Worm (Caenorhabditis elegans) whole organism, L1 larva: ENCODE data around the gene F21C10.6.

Experiments
- C04F5.9 ChIP-seq: sonication (generic microtip); optimal IDR thresholded peaks from 2 replicates; lab custom pipeline; 2016; ENCODE audit warnings: missing genetic modification characterization, missing compliant biosample characterization
- C16A3.4 ChIP-seq: fragments of 150-350 bp; optimal IDR thresholded peaks from 2 replicates; lab custom pipeline; 2014; ENCODE audit warnings: missing biosample characterization, missing genetic modification characterization
- F16B12.6 ChIP-seq: fragments of 150-350 bp; optimal IDR thresholded peaks from 2 replicates; lab custom pipeline; 2014; ENCODE audit warnings: missing biosample characterization, missing genetic modification characterization
- Y116A8C.19 ChIP-seq: sonication (generic microtip); optimal IDR thresholded peaks from 2 replicates; lab custom pipeline; 2016; ENCODE audit warnings: missing compliant biosample characterization, missing genetic modification characterization, borderline replicate concordance
- aha-1 ChIP-seq: fragments of 150-350 bp; optimal IDR thresholded peaks from 2 replicates; lab custom pipeline; 2014; ENCODE audit warnings: missing biosample characterization, missing genetic modification characterization
- alr-1 ChIP-seq: fragments of 200-800 bp; sonication (Bioruptor generic); optimal IDR thresholded peaks from 2 replicates; lab custom pipeline; 2018; ENCODE audit warnings: borderline replicate concordance, mild to moderate bottlenecking, missing genetic modification characterization, missing compliant biosample characterization
- aly-2 ChIP-seq: fragments of 150-350 bp; optimal IDR thresholded peaks from 2 replicates; lab custom pipeline; 2014; ENCODE audit warnings: missing biosample characterization, missing genetic modification characterization
- ama-1 ChIP-seq: fragments of 150-350 bp; optimal IDR thresholded peaks from 2 replicates; lab custom pipeline; 2014
- blmp-1 ChIP-seq: fragments of 150-350 bp; optimal IDR thresholded peaks from 2 replicates; lab custom pipeline; 2014; ENCODE audit warnings: missing biosample characterization, missing genetic modification characterization
- ceh-8 ChIP-seq: fragments of 200-800 bp; sonication (Bioruptor generic); optimal IDR thresholded peaks from 2 replicates; lab custom pipeline; 2018; ENCODE audit warnings: mild to moderate bottlenecking, missing genetic modification characterization, moderate library complexity, missing compliant biosample characterization
- ceh-82 ChIP-seq, 3 experiments: fragments of 150-350 bp in 1 of 3; sonication (generic microtip) in 2 of 3; optimal IDR thresholded peaks; 2 replicates each; lab custom pipeline; 2014 to 2017; ENCODE audit warnings: missing biosample characterization in 3 of 3, missing genetic modification characterization in 3 of 3
- ceh-90 ChIP-seq: sonication (generic microtip); optimal IDR thresholded peaks from 2 replicates; lab custom pipeline; 2016; ENCODE audit warnings: missing genetic modification characterization, missing compliant biosample characterization
- efl-1 ChIP-seq, 4 experiments: fragments of 150-350 bp; optimal IDR thresholded peaks in 3 of 4; peaks in 1 of 4; 1 replicate in 1 of 4; 2 replicates in 3 of 4; lab custom pipeline; 2014; ENCODE audit warnings: missing biosample characterization in 2 of 4, missing genetic modification characterization in 2 of 4, missing genetic modification reagents in 2 of 4
- efl-3 ChIP-seq: fragments of 200-800 bp; sonication (Bioruptor generic); optimal IDR thresholded peaks from 2 replicates; lab custom pipeline; 2018; ENCODE audit warnings: mild to moderate bottlenecking, missing genetic modification characterization, missing compliant biosample characterization
- egl-13 ChIP-seq: sonication (generic microtip); optimal IDR thresholded peaks from 2 replicates; lab custom pipeline; 2016; ENCODE audit warnings: missing genotype, missing genetic modification reagents, missing genetic modification characterization, missing compliant biosample characterization
- elt-2 ChIP-seq: sonication (generic microtip); optimal IDR thresholded peaks from 2 replicates; lab custom pipeline; 2016; ENCODE audit warnings: missing genetic modification characterization, mild to moderate bottlenecking, inconsistent platforms, missing compliant biosample characterization, missing genetic modification reagents
- fkh-4 ChIP-seq: sonication (generic microtip); optimal IDR thresholded peaks from 2 replicates; lab custom pipeline; 2016; ENCODE audit warnings: missing compliant biosample characterization, missing genetic modification characterization, borderline replicate concordance
- hlh-17 ChIP-seq: fragments of 200-800 bp; sonication (Bioruptor generic); optimal IDR thresholded peaks from 2 replicates; lab custom pipeline; 2018; ENCODE audit warnings: missing genetic modification characterization, mild to moderate bottlenecking, missing compliant biosample characterization, moderate library complexity, borderline replicate concordance
- hlh-4 ChIP-seq: sonication (generic microtip); optimal IDR thresholded peaks from 2 replicates; lab custom pipeline; 2016; ENCODE audit warnings: mild to moderate bottlenecking, missing genetic modification characterization, missing compliant biosample characterization
- hpl-2 ChIP-seq: fragments of 150-350 bp; optimal IDR thresholded peaks from 2 replicates; lab custom pipeline; 2014; ENCODE audit warnings: missing biosample characterization, missing genetic modification reagents, missing genetic modification characterization
- irx-1 ChIP-seq: sonication (generic microtip); optimal IDR thresholded peaks from 2 replicates; lab custom pipeline; 2016; ENCODE audit warnings: missing genetic modification characterization, missing compliant biosample characterization
- jun-1 ChIP-seq: fragments of 150-350 bp; optimal IDR thresholded peaks from 2 replicates; lab custom pipeline; 2014; ENCODE audit warnings: missing biosample characterization, missing genetic modification reagents, missing genetic modification characterization
- lin-14 ChIP-seq: fragments of 200-800 bp; sonication (Bioruptor generic); optimal IDR thresholded peaks from 2 replicates; lab custom pipeline; 2018; ENCODE audit warnings: mild to moderate bottlenecking, missing genetic modification characterization, moderate library complexity, missing compliant biosample characterization
- lin-15B ChIP-seq: fragments of 150-350 bp; sonication (generic microtip); optimal IDR thresholded peaks from 3 replicates; lab custom pipeline; 2014; ENCODE audit warnings: missing biosample characterization, missing genetic modification characterization
- lin-39 ChIP-seq: fragments of 150-350 bp; optimal IDR thresholded peaks from 2 replicates; lab custom pipeline; 2014; ENCODE audit warnings: missing biosample characterization, missing genetic modification reagents, missing genetic modification characterization
- mab-9 ChIP-seq: fragments of 200-800 bp; sonication (Bioruptor generic); IDR thresholded peaks from 2 replicates; pipeline ENCODE4 v1.3.6; 2022; ENCODE audit warnings: missing genetic modification reagents, missing genetic modification characterization, missing compliant biosample characterization
- mef-2 ChIP-seq: fragments of 150-350 bp; optimal IDR thresholded peaks from 2 replicates; lab custom pipeline; 2014; ENCODE audit warnings: missing biosample characterization, missing genetic modification characterization
- nhr-11 ChIP-seq: fragments of 150-350 bp; optimal IDR thresholded peaks from 2 replicates; lab custom pipeline; 2014; ENCODE audit warnings: missing biosample characterization, missing genetic modification characterization
- nhr-20 ChIP-seq: sonication (generic microtip); optimal IDR thresholded peaks from 2 replicates; lab custom pipeline; 2016; ENCODE audit warnings: mild to moderate bottlenecking, missing genetic modification characterization, missing compliant biosample characterization
- nhr-237 ChIP-seq: fragments of 150-350 bp; optimal IDR thresholded peaks from 2 replicates; lab custom pipeline; 2014; ENCODE audit warnings: missing biosample characterization, missing genetic modification characterization
- nhr-47 ChIP-seq: sonication (generic microtip); optimal IDR thresholded peaks from 2 replicates; lab custom pipeline; 2016; ENCODE audit warnings: mild to moderate bottlenecking, missing genetic modification characterization, moderate library complexity, missing compliant biosample characterization
- nhr-71 ChIP-seq: sonication (generic microtip); optimal IDR thresholded peaks from 2 replicates; lab custom pipeline; 2016; ENCODE audit warnings: mild to moderate bottlenecking, missing genetic modification characterization, moderate library complexity, missing compliant biosample characterization
- nhr-84 ChIP-seq: sonication (generic microtip); optimal IDR thresholded peaks from 2 replicates; lab custom pipeline; 2017; ENCODE audit warnings: missing biosample characterization, missing genetic modification characterization
- nhr-85 ChIP-seq: sonication (generic microtip); peaks from one replicate; lab custom pipeline; 2016; ENCODE audit warnings: missing genetic modification characterization, inconsistent platforms, missing compliant biosample characterization
- nhr-90 ChIP-seq: sonication (generic microtip); optimal IDR thresholded peaks from 2 replicates; lab custom pipeline; 2016; ENCODE audit warnings: mild to moderate bottlenecking, missing genetic modification characterization, missing compliant biosample characterization; ENCODE audit not compliant: poor library complexity
- snu-23 ChIP-seq: sonication (generic microtip); optimal IDR thresholded peaks from 2 replicates; lab custom pipeline; 2016; ENCODE audit warnings: missing genetic modification characterization, missing compliant biosample characterization
- sox-4 ChIP-seq: sonication (generic microtip); optimal IDR thresholded peaks from 2 replicates; lab custom pipeline; 2016; ENCODE audit warnings: missing genetic modification characterization, missing compliant biosample characterization
- swsn-7 ChIP-seq: sonication (generic microtip); optimal IDR thresholded peaks from 2 replicates; lab custom pipeline; 2016; ENCODE audit warnings: missing genetic modification characterization, missing compliant biosample characterization
- tbx-2 ChIP-seq: sonication (generic microtip); optimal IDR thresholded peaks from 2 replicates; lab custom pipeline; 2016; ENCODE audit warnings: missing genetic modification characterization, missing compliant biosample characterization
- unc-86 ChIP-seq: sonication (generic microtip); optimal IDR thresholded peaks from 2 replicates; lab custom pipeline; 2016; ENCODE audit warnings: missing genetic modification characterization, missing compliant biosample characterization
- unc-98 ChIP-seq: fragments of 200-800 bp; sonication (Bioruptor generic); IDR thresholded peaks from 2 replicates; pipeline ENCODE4 v1.3.6; 2022; ENCODE audit warnings: missing genetic modification characterization, missing compliant biosample characterization
- xbp-1 ChIP-seq: sonication (generic microtip); optimal IDR thresholded peaks from 2 replicates; lab custom pipeline; 2016; ENCODE audit warnings: missing genetic modification characterization, missing compliant biosample characterization
- ztf-11 ChIP-seq, 2 experiments: sonication (generic microtip); optimal IDR thresholded peaks; 2 replicates each; lab custom pipeline; 2016 to 2017; ENCODE audit warnings: missing genetic modification characterization in 2 of 2, missing biosample characterization in 1 of 2, missing compliant biosample characterization in 1 of 2
- ztf-4 ChIP-seq: fragments of 150-350 bp; optimal IDR thresholded peaks from 2 replicates; lab custom pipeline; 2014; ENCODE audit warnings: missing biosample characterization, missing genetic modification characterization

F21C10.6 gene

DNA sequence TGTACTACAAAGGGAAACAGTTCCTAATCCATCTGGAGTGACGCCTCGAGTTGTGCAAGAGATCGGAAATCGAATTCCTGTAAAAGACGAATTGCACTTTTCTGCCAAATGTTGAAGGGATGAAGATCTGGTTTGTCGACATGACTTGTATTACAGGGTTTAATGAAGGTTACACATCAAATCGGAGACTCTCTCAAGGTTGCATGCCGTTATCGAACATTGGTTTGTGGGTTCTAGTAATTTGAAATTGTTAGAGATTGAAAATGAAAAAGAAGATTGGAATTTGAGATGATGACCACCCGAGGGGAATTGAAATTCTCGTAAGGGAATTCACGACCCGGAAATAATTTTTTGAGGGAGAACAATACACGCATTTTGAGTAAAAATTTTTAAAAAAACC lies 42.0 kb downstream of the F21C10.6 start (continued):
- TF ChIP-seq hlh-4 (tag; lab: Kevin White, UChicago) (no peak), irx-1 (tag; lab: Kevin White, UChicago) (peak; percentile 35), nhr-20 (peak; percentile 57), ceh-90 (no peak), aly-2 (tag; lab: Kevin White, UChicago) (no peak), C16A3.4 (peak; percentile 12), efl-3 (no peak), ama-1 (no peak), blmp-1 (peak; percentile 22), hpl-2 (GFP tag; lab: Kevin White, UChicago) (no peak), unc-86 (no peak), alr-1 (tag; lab: Kevin White, UChicago) (no peak), mab-9 (GFP tag; lab: Robert Waterston, UW) (no peak), lin-14 (peak; percentile 84), ceh-82 (tag; optimal IDR thresholded peaks at IDR 0.05; lab: Kevin White, UChicago) (peak in 1 of 3 experiments; percentile 12), nhr-71 (tag; lab: Kevin White, UChicago) (peak; percentile 46), nhr-237 (tag; lab: Kevin White, UChicago) (no peak), C04F5.9 (tag; lab: Kevin White, UChicago) (no peak)

- TF ChIP-seq fkh-4 (tag; lab: Kevin White, UChicago) (no peak), efl-1 (optimal IDR thresholded peaks at IDR 0.05; lab: Kevin White, UChicago) (no peak), efl-1 (GFP tag; optimal IDR thresholded peaks at IDR 0.05 in 1 of 2; lab: Kevin White, UChicago) (no peak)
Observed at ce11 chrV:9168089-9168488, 43.8 kb downstream of the F21C10.6 start, which contains the start of gene B0222.11. Gene B0222.11, minus strand, starts transcription at chrV:9168189.

DNA sequence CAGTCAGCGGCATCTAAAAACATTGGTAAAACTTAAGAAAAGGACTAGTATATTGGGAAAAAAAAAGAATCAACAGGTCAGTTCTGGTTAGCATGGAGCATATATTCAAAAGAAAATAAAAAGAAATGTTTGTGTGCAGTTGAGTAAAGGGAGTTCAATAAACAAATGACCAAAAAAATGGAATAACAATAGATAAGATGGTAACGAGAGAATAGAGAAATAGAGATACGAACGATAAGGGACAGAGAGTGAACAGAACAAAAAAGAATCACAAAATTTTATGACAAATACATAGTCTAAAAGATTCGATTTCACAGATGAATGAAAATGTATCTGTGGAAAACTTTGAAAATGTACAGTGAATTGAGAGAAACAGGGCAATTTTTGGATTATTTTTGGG lies 48.7 kb downstream of the F21C10.6 start, which contains the start of gene gad-3:
gad-3 (minus strand) TSS at position 17 of the 400 bp plus-strand sequence.
- TF ChIP-seq hlh-17 (GFP tag; lab: Kevin White, UChicago) (no peak), mef-2 (no peak), nhr-47 (tag; lab: Kevin White, UChicago) (no peak), lin-14 (peak; percentile 41), Y116A8C.19 (no peak), irx-1 (tag; lab: Kevin White, UChicago) (no peak), F16B12.6 (tag; lab: Kevin White, UChicago) (no peak), nhr-90 (tag; lab: Kevin White, UChicago) (no peak), alr-1 (tag; lab: Kevin White, UChicago) (no peak), nhr-71 (tag; lab: Kevin White, UChicago) (no peak), aha-1 (tag; lab: Kevin White, UChicago) (no peak), swsn-7 (tag; lab: Kevin White, UChicago) (no peak), nhr-84 (tag; lab: Kevin White, UChicago) (no peak), tbx-2 (tag; lab: Kevin White, UChicago) (no peak), jun-1 (tag; lab: Kevin White, UChicago) (no peak), hlh-4 (tag; lab: Kevin White, UChicago) (no peak), lin-15B (no peak), lin-39 (tag; lab: Kevin White, UChicago) (no peak), nhr-85 (tag; lab: Kevin White, UChicago) (peak; percentile 41), ama-1 (no peak), unc-98 (GFP tag; lab: Robert Waterston, UW) (no peak), ztf-11 (tag; optimal IDR thresholded peaks at IDR 0.05; lab: Kevin White, UChicago) (no peak), nhr-20 (no peak), nhr-11 (tag; lab: Kevin White, UChicago) (no peak), snu-23 (no peak), ztf-4 (no peak), egl-13 (tag; lab: Kevin White, UChicago) (no peak), C04F5.9 (tag; lab: Kevin White, UChicago) (no peak), xbp-1 (tag; lab: Kevin White, UChicago) (no peak), elt-2 (peak; percentile 52), ceh-8 (GFP tag; lab: Kevin White, UChicago) (no peak), blmp-1 (peak; percentile 7), sox-4 (tag; lab: Kevin White, UChicago) (no peak)
- TF ChIP-seq, all 84 proteins: peak for 4
